Worm (Caenorhabditis elegans) whole organism, late embryonic: ENCODE results near the gene ZC373.2.

Experiments
- ama-1 ChIP-seq: fragments of 150-350 bp; optimal IDR thresholded peaks from 2 replicates; lab custom pipeline; 2014
- ceh-14 ChIP-seq: sonication (generic microtip); optimal IDR thresholded peaks from 2 replicates; lab custom pipeline; 2016; ENCODE audit warnings: missing genotype, missing genetic modification characterization, missing compliant biosample characterization
- ceh-45 ChIP-seq: fragments of 200-800 bp; sonication (Bioruptor generic); IDR thresholded peaks from 2 replicates; pipeline ENCODE4 v1.3.6; 2022; ENCODE audit warnings: missing genetic modification reagents, missing genetic modification characterization, missing compliant biosample characterization
- ceh-9 ChIP-seq: sonication (generic microtip); optimal IDR thresholded peaks from 2 replicates; lab custom pipeline; 2016; ENCODE audit warnings: mild to moderate bottlenecking, missing genetic modification characterization, inconsistent platforms, missing compliant biosample characterization
- elt-4 ChIP-seq: sonication (generic microtip); optimal IDR thresholded peaks from 2 replicates; lab custom pipeline; 2016; ENCODE audit warnings: missing genetic modification characterization, missing compliant biosample characterization
- fkh-10 ChIP-seq: fragments of 150-350 bp; optimal IDR thresholded peaks from 2 replicates; lab custom pipeline; 2014; ENCODE audit warnings: missing biosample characterization, missing genetic modification reagents, missing genetic modification characterization
- pha-4 ChIP-seq: fragments of 150-350 bp; optimal IDR thresholded peaks from 2 replicates; lab custom pipeline; 2018; ENCODE audit warnings: missing biosample characterization, missing genetic modification reagents, missing genetic modification characterization
- ref-2 ChIP-seq: sonication (generic microtip); optimal IDR thresholded peaks from 2 replicates; lab custom pipeline; 2016; ENCODE audit warnings: missing genetic modification characterization, missing compliant biosample characterization
- tbx-7 ChIP-seq: sonication (generic microtip); optimal IDR thresholded peaks from 2 replicates; lab custom pipeline; 2016; ENCODE audit warnings: missing genotype, missing genetic modification characterization, missing compliant biosample characterization
- unc-42 ChIP-seq: sonication (generic microtip); optimal IDR thresholded peaks from 2 replicates; lab custom pipeline; 2016; ENCODE audit warnings: missing genotype, missing genetic modification characterization, missing compliant biosample characterization
- ztf-16 ChIP-seq: sonication (generic microtip); optimal IDR thresholded peaks from 2 replicates; lab custom pipeline; 2017; ENCODE audit warnings: missing genetic modification characterization, missing compliant biosample characterization

DNA sequence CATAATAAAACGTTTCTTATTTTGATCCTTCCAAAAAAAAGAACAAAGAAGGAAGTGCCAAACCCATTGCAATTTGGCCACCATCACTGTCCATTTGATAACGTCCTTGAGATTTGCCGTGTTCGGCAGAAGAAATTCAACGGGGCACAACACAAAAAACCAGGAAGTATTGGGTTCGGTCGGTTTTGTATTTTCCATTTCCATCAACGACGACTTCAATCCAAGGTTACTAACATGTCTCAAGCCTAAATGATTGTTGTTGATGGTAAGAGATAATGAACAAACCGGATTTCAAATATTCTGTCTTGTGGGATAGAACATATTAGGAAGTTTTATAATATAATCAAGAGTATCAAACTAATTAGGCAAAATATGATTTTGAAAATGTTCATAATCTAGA is 18.1 kb upstream of the ZC373.2 start:
- no peak for TF ChIP-seq ama-1
- no peak for TF ChIP-seq fkh-10 (GFP tag; lab: Kevin White, UChicago)
- no peak for TF ChIP-seq ceh-14 (tag; lab: Kevin White, UChicago)
- TF ChIP-seq ceh-45 (GFP tag; lab: Robert Waterston, UW), result no peak
- TF ChIP-seq pha-4 (tag; lab: Kevin White, UChicago), result no peak
- TF ChIP-seq elt-4 (tag; lab: Kevin White, UChicago), result no peak
- TF ChIP-seq tbx-7 (tag; lab: Kevin White, UChicago), result no peak
- no peak for TF ChIP-seq ref-2 (tag; lab: Kevin White, UChicago)
- no peak for TF ChIP-seq ztf-16
- TF ChIP-seq ceh-9 (tag; lab: Kevin White, UChicago), result no peak
- TF ChIP-seq unc-42 (tag; lab: Kevin White, UChicago), result no peak
